Worm (Caenorhabditis elegans) whole organism, L4/young adult: ENCODE data around the gene pssy-1.

Experiments used
- W03F9.2 ChIP-seq: fragments of 150-350 bp; optimal IDR thresholded peaks from 2 replicates; lab custom pipeline; 2014; ENCODE audit warnings: missing biosample characterization, missing genetic modification characterization
- dao-5 ChIP-seq: sonication (generic microtip); optimal IDR thresholded peaks from 2 replicates; lab custom pipeline; 2016; ENCODE audit warnings: missing genotype, missing genetic modification characterization, moderate library complexity, missing compliant biosample characterization
- him-1 ChIP-seq: sonication (generic microtip); optimal IDR thresholded peaks from 2 replicates; lab custom pipeline; 2016; ENCODE audit warnings: missing genotype, missing genetic modification reagents, missing genetic modification characterization, missing compliant biosample characterization

The pssy-1 gene

ce11 chrX:9948963-9949362 lies 16.4 kb upstream of the pssy-1 start, which contains the start of gene nas-37:
Gene nas-37, minus strand, starts transcription at chrX:9949063.
- no peak for TF ChIP-seq him-1 (tag; lab: Kevin White, UChicago)
- no peak for TF ChIP-seq W03F9.2
- no peak for TF ChIP-seq dao-5

ce11 chrX:9954483-9955041 lies 10.8 kb upstream of the pssy-1 start, which contains the start of gene cysl-1:
Gene cysl-1, minus strand, starts transcription at chrX:9954533.
- no peak for TF ChIP-seq dao-5
- no peak for TF ChIP-seq him-1 (tag; lab: Kevin White, UChicago)
- no peak for TF ChIP-seq W03F9.2

- TF ChIP-seq W03F9.2 (no peak), him-1 (tag; lab: Kevin White, UChicago) (no peak)
Observed at ce11 chrX:9956052-9956451, 9.3 kb upstream of the pssy-1 start.

ce11 chrX:9957449-9957848 lies 7.9 kb upstream of the pssy-1 start:
- TF ChIP-seq W03F9.2 (no peak), him-1 (tag; lab: Kevin White, UChicago) (no peak), dao-5 (no peak)

ce11 chrX:9958561-9958960 lies 6.8 kb upstream of the pssy-1 start, which contains the start of gene ZC506.1:
Gene ZC506.1, plus strand, starts transcription at chrX:9958960.
- peak; percentile 90 for TF ChIP-seq him-1 (tag; lab: Kevin White, UChicago)
- peak; percentile 91 for TF ChIP-seq W03F9.2
- TF ChIP-seq dao-5, result peak; percentile 31

- TF ChIP-seq dao-5, result no peak
- no peak for TF ChIP-seq W03F9.2
- TF ChIP-seq him-1 (tag; lab: Kevin White, UChicago), result no peak
Observed at ce11 chrX:9962535-9962934, 2.9 kb upstream of the pssy-1 start.

ce11 chrX:9976206-9976605 lies 10.8 kb downstream of the pssy-1 start, which contains the start of gene mgl-1:
Gene mgl-1, minus strand, starts transcription at chrX:9976306.
- TF ChIP-seq W03F9.2, result no peak
- no peak for TF ChIP-seq dao-5
- no peak for TF ChIP-seq him-1 (tag; lab: Kevin White, UChicago)

ce11 chrX:9981259-9981658 lies 15.9 kb downstream of the pssy-1 start:
- TF ChIP-seq dao-5 (no peak), him-1 (tag; lab: Kevin White, UChicago) (no peak), W03F9.2 (no peak)

- TF ChIP-seq W03F9.2 (no peak), him-1 (tag; lab: Kevin White, UChicago) (no peak), dao-5 (no peak)
Observed at ce11 chrX:9984889-9985404, 19.6 kb downstream of the pssy-1 start, which contains the start of gene F19C6.5. Gene F19C6.5, minus strand, starts transcription at chrX:9984939.

ce11 chrX:9987166-9987565 lies 21.8 kb downstream of the pssy-1 start:
- TF ChIP-seq dao-5, result no peak
- TF ChIP-seq him-1 (tag; lab: Kevin White, UChicago), result no peak
- no peak for TF ChIP-seq W03F9.2

- no peak for TF ChIP-seq dao-5
- no peak for TF ChIP-seq W03F9.2
- no peak for TF ChIP-seq him-1 (tag; lab: Kevin White, UChicago)
Observed at ce11 chrX:9988884-9989283, 23.5 kb downstream of the pssy-1 start.

- TF ChIP-seq him-1 (tag; lab: Kevin White, UChicago) (no peak), W03F9.2 (no peak), dao-5 (no peak)
Observed at ce11 chrX:9993100-9993499, 27.7 kb downstream of the pssy-1 start.

ce11 chrX:9997344-9997743 lies 32.0 kb downstream of the pssy-1 start:
- TF ChIP-seq dao-5 (no peak), him-1 (tag; lab: Kevin White, UChicago) (no peak), W03F9.2 (no peak)

- no peak for TF ChIP-seq W03F9.2
- TF ChIP-seq dao-5, result no peak
- no peak for TF ChIP-seq him-1 (tag; lab: Kevin White, UChicago)
Observed at ce11 chrX:9999192-9999591, 33.8 kb downstream of the pssy-1 start, which contains the start of gene grk-1. Gene grk-1, minus strand, starts transcription at chrX:9999208.

ce11 chrX:9999599-10000201 lies 34.3 kb downstream of the pssy-1 start:
- TF ChIP-seq W03F9.2 (peak; percentile 39), dao-5 (no peak), him-1 (tag; lab: Kevin White, UChicago) (peak; percentile 70)
